Worm (Caenorhabditis elegans) whole organism, midembryonic: Measurements from ENCODE around the gene fip-3.

Experiments used
- flt-1 ChIP-seq: fragments of 200-800 bp; sonication (Bioruptor generic); IDR thresholded peaks from 2 replicates; pipeline ENCODE4 v1.3.6; 2022; ENCODE audit warnings: missing genetic modification characterization, missing compliant biosample characterization
- ref-1 ChIP-seq: fragments of 200-800 bp; sonication (Bioruptor generic); conservative IDR thresholded peaks from 2 replicates; pipeline ENCODE4 v1.3.6; 2022; ENCODE audit warnings: missing genetic modification reagents, missing genetic modification characterization, missing compliant biosample characterization
- ztf-29 ChIP-seq: fragments of 200-800 bp; sonication (Bioruptor generic); IDR thresholded peaks from 2 replicates; pipeline ENCODE4 v1.3.6; 2022; ENCODE audit warnings: missing genetic modification reagents, missing genetic modification characterization, missing compliant biosample characterization

DNA sequence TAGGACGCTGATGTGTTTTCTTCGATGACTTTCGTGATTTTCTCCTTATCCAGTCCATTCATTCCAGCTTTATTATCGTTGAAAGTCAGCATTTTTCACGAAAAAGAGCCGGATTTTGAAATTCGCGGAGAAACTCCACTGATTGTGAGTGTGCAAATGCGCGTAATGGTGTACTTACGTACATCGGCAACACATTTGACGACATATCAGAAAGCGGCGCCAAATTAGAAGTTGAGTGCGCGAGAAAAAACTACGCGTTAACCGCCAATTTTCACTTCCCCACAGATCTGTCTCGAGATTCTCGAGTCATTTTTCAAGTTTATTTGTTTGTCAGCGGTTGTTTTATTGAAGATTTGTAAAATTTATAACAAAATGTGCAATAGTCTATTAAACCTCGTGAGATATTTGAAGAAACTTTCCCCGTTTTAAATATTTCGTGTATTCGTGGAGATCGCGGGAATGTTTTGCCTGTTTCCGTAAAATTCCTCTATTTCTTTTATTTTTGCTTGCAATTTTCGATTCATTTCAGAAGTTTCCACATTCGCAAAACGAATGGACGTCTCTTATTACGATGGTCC is 39.2 kb upstream of the fip-3 start, which contains the start of the genes polk-1 and gpr-1:
- no peak for TF ChIP-seq flt-1 (GFP tag; lab: Robert Waterston, UW)
- no peak for TF ChIP-seq ref-1
- no peak for TF ChIP-seq ztf-29 (GFP tag; lab: Robert Waterston, UW)
